Fruit fly (Drosophila melanogaster) whole organism, larva: Measurements from ENCODE around the gene Fcp3C.

Source experiments
- noc ChIP-seq: fragments of 200-800 bp; sonication (Bioruptor generic); optimal IDR thresholded peaks from 3 replicates; lab custom pipeline; 2019; ENCODE audit warnings: missing biosample characterization, mild to moderate bottlenecking, missing genetic modification characterization, moderate library complexity

Gene Fcp3C

DNA sequence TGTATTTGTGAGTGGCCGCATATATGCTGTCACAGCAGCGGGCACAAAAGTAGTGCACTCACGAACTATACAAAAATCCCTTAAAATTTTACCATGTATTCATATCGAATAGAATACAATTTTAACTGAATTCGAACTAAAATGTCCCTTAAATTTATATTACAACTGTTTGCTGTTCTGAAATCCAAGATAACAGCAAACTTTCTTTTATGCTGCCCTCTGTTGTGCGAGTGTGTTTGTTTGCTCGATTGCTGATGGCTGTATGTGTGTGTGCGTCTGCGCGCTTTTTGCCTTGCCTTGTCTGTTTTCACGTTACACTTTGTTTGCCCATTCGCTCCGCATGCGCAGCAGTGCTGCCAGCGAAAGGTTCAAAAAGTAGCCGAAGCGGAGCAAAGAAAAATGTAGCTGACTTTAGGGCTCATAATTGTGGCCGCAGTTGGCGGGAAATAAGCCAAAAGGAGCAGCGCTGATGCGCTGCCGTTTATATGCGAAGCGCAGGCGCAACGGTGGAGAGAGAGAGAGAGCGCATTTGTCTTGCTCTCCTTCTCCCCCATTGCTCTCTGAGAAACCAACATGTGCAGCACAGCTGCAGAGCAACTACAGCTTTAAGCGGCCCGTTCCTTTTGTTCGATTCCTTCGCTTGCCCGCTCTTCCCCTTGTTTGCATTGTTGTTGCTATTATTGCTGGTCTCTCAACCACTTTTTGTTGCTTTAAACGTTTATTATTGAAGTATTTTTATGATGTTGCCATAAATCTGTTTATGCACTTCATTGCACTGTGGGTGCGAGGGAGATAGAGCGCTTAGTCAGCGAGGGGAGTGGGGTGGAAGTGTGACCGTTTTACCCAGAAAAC, 11.6 kb downstream of the Fcp3C start:
- TF ChIP-seq noc: peak; percentile 83

DNA sequence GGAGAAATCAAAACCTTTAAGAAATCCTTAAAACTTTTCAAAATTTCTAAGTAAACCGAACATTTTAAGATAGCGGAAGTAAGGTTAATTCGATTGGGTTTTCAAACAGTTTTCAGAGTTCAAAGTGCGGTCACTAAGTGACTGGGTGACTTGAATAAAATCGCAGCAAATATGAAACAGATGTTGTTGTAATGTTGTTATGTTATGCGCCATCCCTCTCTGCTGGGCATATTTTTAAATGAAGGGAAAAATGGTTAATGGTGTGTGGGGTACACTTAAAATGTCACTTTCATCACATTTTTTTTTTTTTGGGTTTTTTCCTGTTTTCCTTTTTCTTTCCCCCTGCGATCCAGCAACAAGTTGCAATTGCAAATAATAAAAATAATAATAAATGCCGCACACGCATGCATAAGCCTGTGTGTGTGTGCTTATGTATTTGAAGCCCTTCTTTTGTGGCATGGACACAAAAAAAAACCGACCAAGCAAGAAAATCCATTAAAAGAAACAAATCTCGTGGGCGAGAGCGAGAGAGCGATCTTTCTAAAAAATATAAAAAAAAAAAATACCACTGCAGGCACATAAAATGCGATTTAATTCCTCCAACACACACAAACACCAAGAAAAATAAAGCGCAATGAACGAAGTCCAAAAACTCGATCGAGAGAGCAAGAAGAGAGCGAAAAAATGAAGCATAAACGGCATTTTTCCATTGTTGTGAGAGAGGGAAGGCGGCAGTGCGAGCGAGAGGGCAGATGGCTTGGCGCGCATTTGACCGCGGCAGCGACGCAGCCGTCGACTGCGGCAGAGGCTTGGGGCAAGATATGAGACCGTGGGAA, 12.5 kb downstream of the Fcp3C start:
- no peak for TF ChIP-seq noc

dm6 chrX:3158620-3159019, 15.7 kb downstream of the Fcp3C start:
- TF ChIP-seq noc: no peak

dm6 chrX:3157048-3157703, 17.1 kb downstream of the Fcp3C start:
- peak; percentile 62 for TF ChIP-seq noc

dm6 chrX:3152280-3152679, 22.0 kb downstream of the Fcp3C start:
- TF ChIP-seq noc: no peak

DNA sequence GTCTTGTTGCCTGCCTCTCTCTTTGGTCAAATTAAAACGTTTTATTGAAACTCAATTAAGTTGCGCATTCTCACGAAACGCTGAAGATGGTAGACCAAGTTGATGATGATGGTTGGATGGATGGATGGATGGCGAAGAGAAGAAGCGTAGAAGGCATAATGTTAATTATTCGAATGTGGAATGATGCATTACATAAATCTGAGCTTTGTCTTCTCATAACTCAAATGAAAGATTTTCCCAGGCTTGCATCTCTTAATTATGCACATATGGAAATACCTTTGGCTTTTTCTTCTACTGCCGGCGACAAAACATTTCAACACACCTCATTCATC, 22.8 kb downstream of the Fcp3C start:
- no peak for TF ChIP-seq noc

DNA sequence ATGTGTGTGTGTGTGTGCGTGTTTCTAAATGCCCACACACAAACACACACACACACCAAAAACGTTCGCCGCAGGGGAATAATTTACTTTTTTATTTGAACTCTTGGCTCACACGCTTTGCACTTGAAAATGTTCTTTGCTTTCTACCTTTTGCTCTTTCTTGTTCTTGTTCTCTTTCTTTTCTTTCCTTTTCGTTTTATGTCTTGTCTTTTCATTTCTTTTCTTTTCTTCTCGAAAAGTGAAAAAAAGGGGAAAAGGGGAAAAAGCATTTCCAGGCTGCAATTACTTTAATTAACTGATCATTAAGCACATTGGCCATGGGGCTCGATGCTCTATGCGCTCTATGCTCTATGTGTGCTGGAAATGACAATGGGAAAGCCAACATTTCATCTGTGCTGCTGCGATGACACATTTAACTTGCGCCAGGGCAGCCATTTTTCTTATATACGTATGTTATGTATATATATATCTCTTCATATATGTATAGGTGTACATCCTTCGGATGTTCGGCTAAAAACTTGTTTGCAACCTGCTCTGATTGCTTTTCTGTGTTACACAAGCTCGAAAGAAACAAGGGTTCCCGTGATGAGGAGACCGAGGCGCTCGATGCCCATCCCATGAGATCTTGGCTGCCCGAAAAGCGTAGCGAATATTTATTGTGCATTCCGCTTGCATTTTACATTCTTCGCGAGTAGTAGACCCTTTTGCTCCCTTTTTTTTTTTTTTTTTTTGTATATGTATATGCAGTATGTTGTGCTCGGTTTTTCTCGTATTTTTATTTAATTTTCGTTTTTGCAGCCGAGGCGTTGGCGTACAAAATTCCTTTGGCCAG, 23.4 kb downstream of the Fcp3C start:
- no peak for TF ChIP-seq noc

- no peak for TF ChIP-seq noc
Measured at dm6 chrX:3146995-3147394, 27.3 kb downstream of the Fcp3C start.

dm6 chrX:3143235-3144030, 30.8 kb downstream of the Fcp3C start:
- no peak for TF ChIP-seq noc

DNA sequence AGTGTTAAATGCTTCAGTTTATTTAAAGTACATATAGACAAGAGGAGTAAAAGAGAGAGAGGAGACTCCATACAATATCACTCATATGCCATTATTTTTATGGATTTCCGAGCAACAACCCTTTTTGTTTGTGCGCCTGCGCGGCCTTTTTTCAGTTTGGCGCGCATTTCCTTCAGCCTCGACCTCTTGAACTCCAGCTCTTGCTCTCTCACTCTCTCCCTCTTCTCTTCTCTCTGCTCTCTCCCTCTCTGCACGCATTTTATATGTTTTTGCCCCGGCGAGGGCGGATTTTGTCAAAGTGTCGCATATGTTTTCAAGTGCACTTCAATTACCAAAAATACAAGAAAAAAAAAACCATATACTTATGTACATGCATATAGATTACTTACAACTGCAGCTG, 32.2 kb downstream of the Fcp3C start:
- TF ChIP-seq noc: no peak

DNA sequence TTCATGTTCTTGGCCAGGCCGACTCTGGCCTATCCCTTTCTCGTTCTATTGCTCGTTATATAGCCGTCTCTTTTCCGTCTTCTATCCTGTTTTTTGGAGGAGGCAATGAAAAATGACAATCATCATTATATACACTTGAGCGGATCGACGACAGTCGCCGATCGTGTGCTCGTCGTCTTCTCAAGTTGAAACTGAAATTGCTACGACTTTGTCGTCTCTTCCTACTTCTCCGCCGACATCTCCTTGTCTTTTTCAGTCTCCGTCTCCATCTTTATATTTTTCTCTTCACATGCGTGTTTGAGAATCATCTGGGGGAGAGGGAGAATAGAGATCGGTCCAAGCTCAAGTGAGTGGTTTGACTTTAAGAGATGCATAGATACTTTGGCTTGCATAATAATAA, 33.5 kb downstream of the Fcp3C start:
- no peak for TF ChIP-seq noc

DNA sequence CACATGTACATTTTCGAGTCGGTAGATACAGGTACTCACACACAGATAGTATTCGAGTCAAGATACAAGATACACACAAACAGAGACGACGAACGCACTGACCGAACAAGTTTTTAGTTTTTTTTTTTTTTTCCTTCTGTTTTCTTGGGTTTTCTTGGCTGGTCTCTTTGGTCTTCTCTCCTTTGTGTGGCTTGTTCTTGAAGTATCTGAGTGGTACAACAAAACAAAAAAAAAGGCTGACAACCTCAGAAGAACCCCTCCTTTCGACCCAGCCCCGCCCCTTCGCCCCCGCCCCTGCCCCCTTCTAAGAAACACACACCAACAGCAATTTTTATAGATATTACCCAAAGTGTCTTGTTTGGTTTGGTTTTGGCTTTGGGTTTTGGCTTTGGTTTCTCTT, 34.3 kb downstream of the Fcp3C start:
- no peak for TF ChIP-seq noc

DNA sequence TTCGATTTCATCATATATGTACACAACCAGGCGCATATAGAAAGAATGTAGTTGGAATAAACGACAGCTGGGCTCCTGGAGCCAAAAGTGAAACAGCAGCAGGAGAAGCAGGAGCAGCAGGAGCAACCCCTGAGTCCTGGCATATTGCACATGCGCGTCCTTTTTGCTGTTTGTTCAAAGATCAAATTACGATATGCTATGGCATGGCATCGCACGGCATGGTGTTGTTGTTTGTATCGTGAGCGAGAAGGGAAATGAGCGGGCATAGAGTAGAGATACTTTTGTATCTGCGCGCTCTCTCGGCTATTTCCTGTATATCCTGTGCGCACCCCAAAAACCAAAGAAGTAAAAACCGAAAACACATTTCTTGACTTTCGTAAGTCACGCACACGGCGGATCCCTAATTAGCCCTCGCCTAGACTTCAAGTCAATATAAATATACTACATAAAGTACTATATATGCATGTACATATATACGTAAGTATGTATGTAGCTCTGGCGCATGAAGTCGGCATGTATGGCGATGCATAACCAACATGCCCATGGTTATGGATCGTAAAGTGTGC, 36.3 kb downstream of the Fcp3C start:
- TF ChIP-seq noc: no peak

- no peak for TF ChIP-seq noc
Measured at dm6 chrX:3136338-3137086, 37.8 kb downstream of the Fcp3C start.

- no peak for TF ChIP-seq noc
Measured at dm6 chrX:3135620-3136019, 38.7 kb downstream of the Fcp3C start.
